Worm (Caenorhabditis elegans) whole organism, midembryonic: ENCODE measurements around the gene ZK721.4.

ENCODE experiments used
- flt-1 ChIP-seq: fragments of 200-800 bp; sonication (Bioruptor generic); IDR thresholded peaks from 2 replicates; pipeline ENCODE4 v1.3.6; 2022; ENCODE audit warnings: missing genetic modification characterization, missing compliant biosample characterization
- tab-1 ChIP-seq: fragments of 200-800 bp; sonication (Bioruptor generic); IDR thresholded peaks from 2 replicates; pipeline ENCODE4 v1.3.6; 2022; ENCODE audit warnings: missing genetic modification characterization, missing compliant biosample characterization
- ztf-23 ChIP-seq: fragments of 200-800 bp; sonication (Bioruptor generic); IDR thresholded peaks from 2 replicates; pipeline ENCODE4 v1.3.6; 2022; ENCODE audit warnings: missing genetic modification reagents, missing genetic modification characterization, missing compliant biosample characterization
- ztf-29 ChIP-seq: fragments of 200-800 bp; sonication (Bioruptor generic); IDR thresholded peaks from 2 replicates; pipeline ENCODE4 v1.3.6; 2022; ENCODE audit warnings: missing genetic modification reagents, missing genetic modification characterization, missing compliant biosample characterization

DNA sequence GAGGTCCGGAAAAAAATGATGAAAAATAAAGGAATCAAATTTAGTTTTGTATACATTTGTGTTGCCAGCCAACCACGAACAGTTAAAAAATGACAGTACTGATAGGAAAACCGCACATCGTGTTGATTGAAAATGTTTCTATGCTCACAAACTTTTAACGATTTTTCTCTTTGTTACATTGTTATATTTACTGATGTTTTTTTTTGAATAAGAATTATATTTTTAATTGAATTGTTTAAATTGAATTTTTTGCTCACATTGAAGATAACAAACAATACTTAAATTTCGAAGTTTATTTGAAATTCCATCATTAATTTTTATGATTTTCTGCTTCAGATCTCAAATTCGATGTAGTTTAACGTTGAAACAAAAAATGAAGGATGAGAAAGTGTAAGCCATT is 17.2 kb upstream of the ZK721.4 start, which contains the start of gene M02D8.5:
- TF ChIP-seq tab-1 (GFP tag; lab: Robert Waterston, UW) (no peak), ztf-29 (no peak), ztf-23 (no peak), flt-1 (GFP tag; lab: Robert Waterston, UW) (no peak)
